Worm (Caenorhabditis elegans) whole organism, L1 larva: ENCODE results near the gene R04B5.6.

Experiments used
- blmp-1 ChIP-seq: fragments of 150-350 bp; optimal IDR thresholded peaks from 2 replicates; lab custom pipeline; 2014; ENCODE audit warnings: missing biosample characterization, missing genetic modification characterization
- dsc-1 ChIP-seq: sonication (generic microtip); optimal IDR thresholded peaks from 2 replicates; lab custom pipeline; 2016; ENCODE audit warnings: mild to moderate bottlenecking, missing genetic modification characterization, missing compliant biosample characterization
- snpc-4 ChIP-seq: fragments of 150-350 bp; optimal IDR thresholded peaks from 2 replicates; lab custom pipeline; 2014; ENCODE audit warnings: missing biosample characterization, missing genetic modification characterization

DNA sequence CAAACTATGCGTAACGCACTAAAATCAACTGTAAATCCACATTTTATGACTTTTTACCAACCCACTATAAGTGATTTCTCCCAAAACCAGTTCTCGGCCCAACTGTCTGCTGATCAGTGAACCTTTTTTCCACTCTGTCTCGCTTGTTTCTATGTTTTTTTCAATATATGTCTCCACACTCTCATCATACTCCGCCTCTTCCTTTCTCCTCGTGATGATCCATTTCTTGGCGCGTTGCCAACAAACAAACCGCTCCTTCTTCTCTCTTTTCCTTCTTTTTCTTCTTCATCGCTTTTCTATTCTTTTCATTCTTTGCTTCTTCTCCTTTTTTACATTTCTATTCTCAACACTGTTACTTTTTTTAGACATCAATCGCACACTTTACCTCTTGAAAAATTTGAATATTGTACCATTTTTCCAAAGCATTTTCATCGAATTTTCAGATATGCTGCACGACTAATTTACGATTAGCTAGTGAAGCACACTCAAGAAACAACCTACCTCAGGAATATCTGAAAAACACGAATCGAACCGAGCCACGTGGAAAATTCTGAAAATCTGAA lies 41.6 kb upstream of the R04B5.6 start, which contains the start of gene T06E8.8:
- TF ChIP-seq snpc-4 (tag; lab: Kevin White, UChicago) (peak; percentile 26), blmp-1 (tag; lab: Kevin White, UChicago) (peak; percentile 97), dsc-1 (tag; lab: Kevin White, UChicago) (no peak)
